Worm (Caenorhabditis elegans): ENCODE data around the gene acp-4.

acp-4 gene

ce11 chrII:8479337-8479736 is 44.4 kb upstream of the acp-4 start:
- TF ChIP-seq tbx-11 (GFP tag; IDR thresholded peaks at IDR 0.05), result no peak
- TF ChIP-seq F13C5.2 (tag; optimal IDR thresholded peaks at IDR 0.05), result no peak
- TF ChIP-seq ama-1 (optimal IDR thresholded peaks at IDR 0.05), result no peak
- TF ChIP-seq scrt-1 (GFP tag; IDR thresholded peaks at IDR 0.05), result no peak
- no peak for TF ChIP-seq tbx-37 (GFP tag; conservative IDR thresholded peaks at IDR 0.05)
- TF ChIP-seq hmbx-1 (tag; optimal IDR thresholded peaks at IDR 0.05), result no peak
- TF ChIP-seq hnd-1 (tag; optimal IDR thresholded peaks at IDR 0.05), result no peak
- no peak for TF ChIP-seq tra-4 (tag; optimal IDR thresholded peaks at IDR 0.05)
- TF ChIP-seq ceh-13 (GFP tag; optimal IDR thresholded peaks at IDR 0.05), result no peak
- no peak for TF ChIP-seq ceh-36 (tag; optimal IDR thresholded peaks at IDR 0.05)
- TF ChIP-seq ets-7 (tag; optimal IDR thresholded peaks at IDR 0.05), result no peak
- no peak for TF ChIP-seq sea-1 (GFP tag; conservative IDR thresholded peaks at IDR 0.05)

- TF ChIP-seq hnd-1 (tag; optimal IDR thresholded peaks at IDR 0.05), result no peak
- no peak for TF ChIP-seq B0310.2 (tag; optimal IDR thresholded peaks at IDR 0.05)
- TF ChIP-seq tra-4 (tag; optimal IDR thresholded peaks at IDR 0.05), result no peak
- no peak for TF ChIP-seq F13C5.2 (tag; optimal IDR thresholded peaks at IDR 0.05)
- TF ChIP-seq aly-1 (tag; optimal IDR thresholded peaks at IDR 0.05), result no peak
- no peak for TF ChIP-seq tbx-11 (GFP tag; IDR thresholded peaks at IDR 0.05)
- no peak for TF ChIP-seq scrt-1 (GFP tag; IDR thresholded peaks at IDR 0.05)
- no peak for TF ChIP-seq ama-1 (optimal IDR thresholded peaks at IDR 0.05)
- TF ChIP-seq hmg-4 (GFP tag; optimal IDR thresholded peaks at IDR 0.05), result no peak
- TF ChIP-seq sea-1 (GFP tag; conservative IDR thresholded peaks at IDR 0.05), result no peak
- TF ChIP-seq ets-7 (tag; optimal IDR thresholded peaks at IDR 0.05), result no peak
Measured at ce11 chrII:8475306-8475822, 40.5 kb upstream of the acp-4 start, which contains the start of the genes M05D6.1 and M05D6.3. Gene M05D6.1 (minus strand): TSS chrII:8475406. Gene M05D6.3 (plus strand): TSS chrII:8475772.

ce11 chrII:8472916-8473315 is 38.0 kb upstream of the acp-4 start:
- TF ChIP-seq hnd-1 (tag; optimal IDR thresholded peaks at IDR 0.05) (no peak), hmg-4 (GFP tag; optimal IDR thresholded peaks at IDR 0.05) (no peak), flt-1 (GFP tag; IDR thresholded peaks at IDR 0.05) (no peak), ets-7 (tag; optimal IDR thresholded peaks at IDR 0.05) (no peak), scrt-1 (GFP tag; IDR thresholded peaks at IDR 0.05) (no peak), pes-1 (GFP tag; IDR thresholded peaks at IDR 0.05) (no peak), tra-4 (tag; optimal IDR thresholded peaks at IDR 0.05) (no peak), ceh-13 (GFP tag; optimal IDR thresholded peaks at IDR 0.05) (no peak), F13C5.2 (tag; optimal IDR thresholded peaks at IDR 0.05) (no peak)

- no peak for TF ChIP-seq aly-1 (tag; optimal IDR thresholded peaks at IDR 0.05)
- TF ChIP-seq ama-1 (optimal IDR thresholded peaks at IDR 0.05), result no peak
- no peak for TF ChIP-seq pes-1 (GFP tag; IDR thresholded peaks at IDR 0.05)
- TF ChIP-seq F13C5.2 (tag; optimal IDR thresholded peaks at IDR 0.05), result no peak
- TF ChIP-seq tbx-37 (GFP tag; conservative IDR thresholded peaks at IDR 0.05), result no peak
- no peak for TF ChIP-seq sea-1 (GFP tag; conservative IDR thresholded peaks at IDR 0.05)
- TF ChIP-seq ets-7 (tag; optimal IDR thresholded peaks at IDR 0.05), result no peak
- TF ChIP-seq hmbx-1 (tag; optimal IDR thresholded peaks at IDR 0.05), result no peak
- no peak for TF ChIP-seq tra-4 (tag; optimal IDR thresholded peaks at IDR 0.05)
- TF ChIP-seq hnd-1 (tag; optimal IDR thresholded peaks at IDR 0.05), result no peak
- TF ChIP-seq ceh-36 (tag; optimal IDR thresholded peaks at IDR 0.05), result no peak
- TF ChIP-seq tbx-11 (GFP tag; IDR thresholded peaks at IDR 0.05), result no peak
- no peak for TF ChIP-seq ceh-13 (GFP tag; optimal IDR thresholded peaks at IDR 0.05)
- no peak for TF ChIP-seq flt-1 (GFP tag; IDR thresholded peaks at IDR 0.05)
- no peak for TF ChIP-seq scrt-1 (GFP tag; IDR thresholded peaks at IDR 0.05)
- no peak for TF ChIP-seq B0310.2 (tag; optimal IDR thresholded peaks at IDR 0.05)
- no peak for TF ChIP-seq hmg-4 (GFP tag; optimal IDR thresholded peaks at IDR 0.05)
Measured at ce11 chrII:8471139-8471538, 36.2 kb upstream of the acp-4 start, which contains the start of gene M05D6.8. Gene M05D6.8 (minus strand): TSS chrII:8471239.

ce11 chrII:8467809-8468208 is 32.9 kb upstream of the acp-4 start, which contains the start of gene M05D6.2:
Gene M05D6.2 (plus strand): TSS chrII:8468109.
- TF ChIP-seq pes-1 (GFP tag; IDR thresholded peaks at IDR 0.05), result no peak
- TF ChIP-seq aly-1 (tag; optimal IDR thresholded peaks at IDR 0.05), result no peak
- no peak for TF ChIP-seq ceh-36 (tag; optimal IDR thresholded peaks at IDR 0.05)
- no peak for TF ChIP-seq hmbx-1 (tag; optimal IDR thresholded peaks at IDR 0.05)
- no peak for TF ChIP-seq F13C5.2 (tag; optimal IDR thresholded peaks at IDR 0.05)
- TF ChIP-seq tbx-11 (GFP tag; IDR thresholded peaks at IDR 0.05), result no peak
- TF ChIP-seq ama-1 (optimal IDR thresholded peaks at IDR 0.05), result no peak
- no peak for TF ChIP-seq tra-4 (tag; optimal IDR thresholded peaks at IDR 0.05)
- no peak for TF ChIP-seq sea-1 (GFP tag; conservative IDR thresholded peaks at IDR 0.05)
- TF ChIP-seq ets-7 (tag; optimal IDR thresholded peaks at IDR 0.05), result no peak

ce11 chrII:8466874-8467273 is 32.0 kb upstream of the acp-4 start, which contains the start of gene F22B5.10:
Gene F22B5.10 (plus strand): TSS chrII:8467174.
- TF ChIP-seq pes-1 (GFP tag; IDR thresholded peaks at IDR 0.05) (no peak), ets-7 (tag; optimal IDR thresholded peaks at IDR 0.05) (no peak), ama-1 (optimal IDR thresholded peaks at IDR 0.05) (no peak), sea-1 (GFP tag; conservative IDR thresholded peaks at IDR 0.05) (no peak), flt-1 (GFP tag; IDR thresholded peaks at IDR 0.05) (no peak), tra-4 (tag; optimal IDR thresholded peaks at IDR 0.05) (no peak), B0310.2 (tag; optimal IDR thresholded peaks at IDR 0.05) (no peak), hmbx-1 (tag; optimal IDR thresholded peaks at IDR 0.05) (no peak), F13C5.2 (tag; optimal IDR thresholded peaks at IDR 0.05) (no peak), hmg-4 (GFP tag; optimal IDR thresholded peaks at IDR 0.05) (no peak), tbx-37 (GFP tag; conservative IDR thresholded peaks at IDR 0.05) (no peak), ceh-13 (GFP tag; optimal IDR thresholded peaks at IDR 0.05) (no peak), ceh-36 (tag; optimal IDR thresholded peaks at IDR 0.05) (no peak), aly-1 (tag; optimal IDR thresholded peaks at IDR 0.05) (no peak), tbx-11 (GFP tag; IDR thresholded peaks at IDR 0.05) (no peak), scrt-1 (GFP tag; IDR thresholded peaks at IDR 0.05) (no peak), hnd-1 (tag; optimal IDR thresholded peaks at IDR 0.05) (no peak)

- TF ChIP-seq ceh-36 (tag; optimal IDR thresholded peaks at IDR 0.05) (peak; percentile 45), F13C5.2 (tag; optimal IDR thresholded peaks at IDR 0.05) (no peak)
Measured at ce11 chrII:8464448-8464898, 29.6 kb upstream of the acp-4 start, which contains the start of gene fars-3. Gene fars-3 (plus strand): TSS chrII:8464848.

All from whole organism, early embryonic.